Worm (Caenorhabditis elegans) whole organism, L4 larva: ENCODE results near the gene srw-76.

ENCODE experiments used
- F26F4.8 ChIP-seq: fragments of 200-800 bp; sonication (Bioruptor generic); conservative IDR thresholded peaks from 2 replicates; pipeline ENCODE4 v1.3.6; 2022; ENCODE audit warnings: missing genetic modification characterization, missing compliant biosample characterization
- F37D6.2 ChIP-seq: sonication (generic microtip); optimal IDR thresholded peaks from 2 replicates; lab custom pipeline; 2016; ENCODE audit warnings: mild to moderate bottlenecking, missing genetic modification characterization, missing compliant biosample characterization
- F49E8.2 ChIP-seq: sonication (generic microtip); optimal IDR thresholded peaks from 2 replicates; lab custom pipeline; 2016; ENCODE audit warnings: missing compliant biosample characterization, mild to moderate bottlenecking, missing genetic modification characterization, borderline replicate concordance
- T26A8.4 ChIP-seq: fragments of 200-800 bp; sonication (Bioruptor generic); IDR thresholded peaks from 2 replicates; pipeline ENCODE4 v1.3.6; 2022; ENCODE audit warnings: missing genetic modification characterization, missing compliant biosample characterization
- Y48G9A.11 ChIP-seq: fragments of 200-800 bp; sonication (Bioruptor generic); IDR thresholded peaks from 2 replicates; pipeline ENCODE4 v1.3.6; 2022; ENCODE audit warnings: missing genetic modification reagents, missing genetic modification characterization, missing compliant biosample characterization
- Y75B8A.6 ChIP-seq: fragments of 200-800 bp; sonication (Bioruptor generic); IDR thresholded peaks from 2 replicates; pipeline ENCODE4 v1.3.6; 2022; ENCODE audit warnings: missing genetic modification reagents, missing genetic modification characterization, missing compliant biosample characterization
- ZK337.2 ChIP-seq: fragments of 200-800 bp; sonication (Bioruptor generic); IDR thresholded peaks from 2 replicates; pipeline ENCODE4 v1.3.6; 2022; ENCODE audit warnings: missing genetic modification reagents, missing genetic modification characterization, missing compliant biosample characterization
- aha-1 ChIP-seq: fragments of 150-350 bp; peaks from one replicate; lab custom pipeline; 2014; ENCODE audit warnings: missing biosample characterization, missing genetic modification characterization
- aly-2 ChIP-seq: sonication (generic microtip); optimal IDR thresholded peaks from 2 replicates; lab custom pipeline; 2018; ENCODE audit warnings: missing biosample characterization, missing genetic modification characterization
- arid-1 ChIP-seq: fragments of 200-800 bp; sonication (Bioruptor generic); conservative IDR thresholded peaks from 2 replicates; pipeline ENCODE4 v1.3.6; 2022; ENCODE audit warnings: missing genetic modification reagents, missing genetic modification characterization, missing compliant biosample characterization
- ceh-28 ChIP-seq: fragments of 150-350 bp; optimal IDR thresholded peaks from 2 replicates; lab custom pipeline; 2014; ENCODE audit warnings: missing biosample characterization, missing genetic modification reagents, missing genetic modification characterization
- ceh-32 ChIP-seq: sonication (generic microtip); optimal IDR thresholded peaks from 2 replicates; lab custom pipeline; 2016; ENCODE audit warnings: mild to moderate bottlenecking, missing genetic modification characterization, missing compliant biosample characterization; ENCODE audit not compliant: poor library complexity
- cey-2 ChIP-seq: sonication (generic microtip); optimal IDR thresholded peaks from 3 replicates; lab custom pipeline; 2017; ENCODE audit warnings: missing genetic modification characterization, mild to moderate bottlenecking, missing compliant biosample characterization, antibody characterized with exemption, borderline replicate concordance; ENCODE audit not compliant: insufficient read depth
- ctbp-1 ChIP-seq: fragments of 200-800 bp; sonication (Bioruptor generic); IDR thresholded peaks from 2 replicates; pipeline ENCODE4 v1.3.6; 2022; ENCODE audit warnings: missing genetic modification reagents, missing genetic modification characterization, missing compliant biosample characterization
- daf-12 ChIP-seq: fragments of 150-350 bp; optimal IDR thresholded peaks from 2 replicates; lab custom pipeline; 2014; ENCODE audit warnings: missing biosample characterization, missing genetic modification reagents, missing genetic modification characterization
- daf-16 ChIP-seq, 3 experiments: sonication (generic microtip); optimal IDR thresholded peaks; 2 replicates each; lab custom pipeline; 2016 to 2017; ENCODE audit warnings: missing genetic modification characterization in 3 of 3, missing genetic modification reagents in 3 of 3, mild to moderate bottlenecking in 2 of 3, missing compliant biosample characterization in 2 of 3, missing biosample characterization in 1 of 3, moderate library complexity in 1 of 3
- daf-8 ChIP-seq: fragments of 200-800 bp; sonication (Bioruptor generic); IDR thresholded peaks from 2 replicates; pipeline ENCODE4 v1.3.6; 2022; ENCODE audit warnings: missing genetic modification characterization, missing compliant biosample characterization
- dmd-6 ChIP-seq: fragments of 200-800 bp; sonication (Bioruptor generic); IDR thresholded peaks from 2 replicates; pipeline ENCODE4 v1.3.6; 2022; ENCODE audit warnings: missing genetic modification reagents, missing genetic modification characterization, missing compliant biosample characterization
- dmd-8 ChIP-seq: fragments of 200-800 bp; sonication (Bioruptor generic); IDR thresholded peaks from 2 replicates; pipeline ENCODE4 v1.3.6; 2022; ENCODE audit warnings: missing genetic modification characterization, missing compliant biosample characterization
- dmd-9 ChIP-seq: fragments of 200-800 bp; sonication (Bioruptor generic); IDR thresholded peaks from 2 replicates; pipeline ENCODE4 v1.3.6; 2022; ENCODE audit warnings: missing genetic modification reagents, missing genetic modification characterization, missing compliant biosample characterization
- dpl-1 ChIP-seq: fragments of 150-350 bp; optimal IDR thresholded peaks from 2 replicates; lab custom pipeline; 2014; ENCODE audit warnings: missing biosample characterization, missing genetic modification reagents, missing genetic modification characterization
- duxl-1 ChIP-seq: sonication (generic microtip); optimal IDR thresholded peaks from 2 replicates; lab custom pipeline; 2016; ENCODE audit warnings: mild to moderate bottlenecking, missing genetic modification characterization, moderate library complexity, missing compliant biosample characterization; ENCODE audit not compliant: poor library complexity
- egl-43 ChIP-seq: fragments of 200-800 bp; sonication (Bioruptor generic); IDR thresholded peaks from 2 replicates; pipeline ENCODE4 v1.3.6; 2022; ENCODE audit warnings: missing genetic modification reagents, missing genetic modification characterization, missing compliant biosample characterization
- hlh-30 ChIP-seq: sonication (generic microtip); optimal IDR thresholded peaks from 2 replicates; lab custom pipeline; 2017; ENCODE audit warnings: antibody characterized with exemption, mild to moderate bottlenecking, missing genetic modification characterization, missing compliant biosample characterization; ENCODE audit not compliant: insufficient read depth
- hmg-1.1 ChIP-seq: fragments of 200-800 bp; sonication (Bioruptor generic); IDR thresholded peaks from 2 replicates; pipeline ENCODE4 v1.3.6; 2022; ENCODE audit warnings: missing genetic modification reagents, missing genetic modification characterization, missing compliant biosample characterization
- jun-1 ChIP-seq: fragments of 150-350 bp; optimal IDR thresholded peaks from 2 replicates; lab custom pipeline; 2014; ENCODE audit warnings: missing biosample characterization, missing genetic modification reagents, missing genetic modification characterization
- lim-7 ChIP-seq: fragments of 200-800 bp; sonication (Bioruptor generic); IDR thresholded peaks from 2 replicates; pipeline ENCODE4 v1.3.6; 2022; ENCODE audit warnings: missing genetic modification characterization, missing compliant biosample characterization
- madf-5 ChIP-seq, 2 experiments: fragments of 200-800 bp; sonication (Bioruptor generic); IDR thresholded peaks; 2 replicates each; pipeline ENCODE4 v1.3.6; 2022; ENCODE audit warnings: missing compliant biosample characterization in 2 of 2, missing genetic modification characterization in 2 of 2
- mdl-1 ChIP-seq, 2 experiments: fragments of 150-350 bp in 1 of 2; sonication (generic microtip) in 1 of 2; optimal IDR thresholded peaks; 2 replicates each; lab custom pipeline; 2014 to 2017; ENCODE audit warnings: missing biosample characterization in 2 of 2, missing genetic modification characterization in 2 of 2
- mep-1 ChIP-seq: fragments of 150-350 bp; sonication (generic microtip); optimal IDR thresholded peaks from 3 replicates; lab custom pipeline; 2014; ENCODE audit warnings: missing biosample characterization, missing genetic modification characterization
- mxl-3 ChIP-seq: fragments of 200-800 bp; sonication (Bioruptor generic); optimal IDR thresholded peaks from 2 replicates; lab custom pipeline; 2018; ENCODE audit warnings: mild to moderate bottlenecking, missing genetic modification characterization, missing compliant biosample characterization
- nhr-42 ChIP-seq: fragments of 200-800 bp; sonication (Bioruptor generic); IDR thresholded peaks from 2 replicates; pipeline ENCODE4 v1.3.6; 2022; ENCODE audit warnings: missing genetic modification characterization, missing compliant biosample characterization
- nhr-48 ChIP-seq: sonication (generic microtip); optimal IDR thresholded peaks from 2 replicates; lab custom pipeline; 2016; ENCODE audit warnings: mild to moderate bottlenecking, missing genetic modification characterization, missing compliant biosample characterization
- nhr-76 ChIP-seq: fragments of 150-350 bp; optimal IDR thresholded peaks from 2 replicates; lab custom pipeline; 2014; ENCODE audit warnings: missing biosample characterization, missing genetic modification characterization
- nhr-77 ChIP-seq: fragments of 150-350 bp; optimal IDR thresholded peaks from 2 replicates; lab custom pipeline; 2014; ENCODE audit warnings: missing biosample characterization, missing genetic modification characterization
- pha-4 ChIP-seq, 2 experiments: fragments of 150-350 bp in 1 of 2; fragments of 200-800 bp in 1 of 2; sonication (Bioruptor generic) in 1 of 2; IDR thresholded peaks in 1 of 2; optimal IDR thresholded peaks in 1 of 2; 2 replicates each; pipeline versions ENCODE4 v1.3.6 to Lab custom; 2014 to 2022; ENCODE audit warnings: missing genetic modification characterization in 2 of 2, missing genetic modification reagents in 2 of 2, missing biosample characterization in 1 of 2, missing compliant biosample characterization in 1 of 2
- set-16 ChIP-seq: fragments of 200-800 bp; sonication (Bioruptor generic); IDR thresholded peaks from 2 replicates; pipeline ENCODE4 v1.3.6; 2022; ENCODE audit warnings: missing genetic modification reagents, missing genetic modification characterization, missing compliant biosample characterization
- vab-7 ChIP-seq: fragments of 200-800 bp; sonication (Bioruptor generic); IDR thresholded peaks from 2 replicates; pipeline ENCODE4 v1.3.6; 2022; ENCODE audit warnings: missing genetic modification reagents, missing genetic modification characterization, missing compliant biosample characterization
- zfp-3 ChIP-seq: fragments of 200-800 bp; sonication (Bioruptor generic); conservative IDR thresholded peaks from 2 replicates; pipeline ENCODE4 v1.3.6; 2022; ENCODE audit warnings: missing genetic modification reagents, missing genetic modification characterization, missing compliant biosample characterization
- ztf-7 ChIP-seq: fragments of 150-350 bp; optimal IDR thresholded peaks from 2 replicates; lab custom pipeline; 2014; ENCODE audit warnings: missing biosample characterization, missing genetic modification characterization

Gene srw-76

DNA sequence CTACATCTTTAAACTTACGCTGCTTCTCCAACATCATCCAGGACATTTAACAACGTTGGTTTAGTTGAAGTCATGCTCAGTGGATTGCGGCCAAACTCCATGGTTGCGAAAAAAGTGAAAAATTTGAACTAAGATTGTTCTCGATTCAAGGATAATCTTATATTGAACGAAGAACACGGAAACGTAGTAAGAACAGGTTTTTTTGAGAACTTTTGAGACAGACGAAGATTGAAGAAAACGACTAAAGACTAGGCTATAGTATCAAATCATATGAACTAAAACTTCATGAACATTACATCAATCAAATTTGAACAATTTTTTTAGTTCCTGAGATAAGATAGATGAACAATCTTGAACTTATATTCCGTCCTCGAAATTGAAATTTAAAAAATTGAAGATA, 9.0 kb upstream of the srw-76 start, which contains the start of gene W06G6.10:
TSS of gene W06G6.10 (minus strand) at position 101 of the 400 bp plus-strand sequence.
- TF ChIP-seq F49E8.2 (tag; lab: Kevin White, UChicago) (no peak), aly-2 (tag; lab: Kevin White, UChicago) (no peak), ZK337.2 (GFP tag; lab: Robert Waterston, UW) (no peak), nhr-42 (GFP tag; lab: Robert Waterston, UW) (no peak), zfp-3 (GFP tag; lab: Robert Waterston, UW) (no peak), Y75B8A.6 (no peak)

- TF ChIP-seq mep-1 (tag; lab: Kevin White, UChicago) (no peak), jun-1 (tag; lab: Kevin White, UChicago) (no peak), dmd-9 (GFP tag; lab: Robert Waterston, UW) (no peak), mdl-1 (tag; optimal IDR thresholded peaks at IDR 0.05; lab: Kevin White, UChicago) (no peak), cey-2 (tag; lab: Kevin White, UChicago) (no peak), F26F4.8 (GFP tag; lab: Robert Waterston, UW) (no peak), dpl-1 (GFP tag; lab: Kevin White, UChicago) (no peak), F37D6.2 (no peak)
- TF ChIP-seq, all 104 proteins: peak for 0
Measured at ce11 chrV:16646372-16646771, 8.3 kb upstream of the srw-76 start, which contains the start of gene W06G6.9. Gene W06G6.9 (minus strand): TSS chrV:16646472.

DNA sequence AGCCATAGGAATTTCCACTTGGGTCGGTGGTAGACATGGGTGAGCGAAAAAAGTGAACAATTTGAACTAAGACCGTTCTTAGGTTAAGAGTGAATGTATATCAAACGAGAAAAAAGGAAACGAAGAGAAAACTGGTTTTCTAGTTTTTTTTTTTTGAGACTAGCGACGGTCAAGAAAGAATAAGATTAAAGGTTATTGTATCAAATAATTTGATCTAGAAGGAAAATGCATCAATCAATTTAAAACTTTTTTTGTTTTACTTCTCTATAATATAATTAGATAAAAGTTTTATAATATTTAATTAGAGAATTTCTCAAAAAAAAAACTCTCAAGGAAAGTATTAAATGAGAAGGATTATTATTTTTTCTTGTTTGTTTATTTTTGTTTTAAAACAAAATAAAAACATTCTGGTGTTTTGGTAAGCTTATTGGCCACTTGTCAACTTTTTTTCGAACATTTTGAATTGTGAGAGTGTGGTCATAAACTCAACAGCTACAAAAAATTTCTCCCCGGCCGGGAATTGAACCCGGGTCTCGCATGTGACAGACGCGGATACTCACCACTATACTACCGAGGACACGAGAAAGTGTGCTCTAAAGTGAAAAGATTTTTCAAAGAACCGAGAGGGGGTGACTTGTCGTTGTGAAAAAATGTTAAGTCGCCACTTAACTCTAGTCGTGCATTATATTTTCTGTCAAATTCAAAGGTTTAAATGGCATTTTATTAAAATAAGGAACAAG, 7.3 kb upstream of the srw-76 start, which contains the start of gene W06G6.17:
TSS of gene W06G6.17 (minus strand) at position 51 of the 740 bp plus-strand sequence.
- TF ChIP-seq nhr-77 (tag; lab: Kevin White, UChicago) (no peak), F49E8.2 (tag; lab: Kevin White, UChicago) (no peak), Y75B8A.6 (no peak), nhr-48 (tag; lab: Kevin White, UChicago) (no peak), ceh-32 (tag; lab: Kevin White, UChicago) (no peak), nhr-76 (tag; lab: Kevin White, UChicago) (no peak), ztf-7 (tag; lab: Kevin White, UChicago) (no peak), daf-12 (tag; lab: Kevin White, UChicago) (no peak), madf-5 (GFP tag; IDR thresholded peaks at IDR 0.05; lab: Robert Waterston, UW) (0 out of 4 replicates have a peak, but pooled peaks of 1 of the 2 experiments have one; percentile 49), ceh-28 (tag; lab: Kevin White, UChicago) (no peak), pha-4 (GFP tag; IDR thresholded peaks at IDR 0.05; lab: Robert Waterston, UW) (no peak), pha-4 (tag; optimal IDR thresholded peaks at IDR 0.05; lab: Kevin White, UChicago) (no peak), hlh-30 (tag; lab: Kevin White, UChicago) (peak; percentile 74), aha-1 (tag; lab: Kevin White, UChicago) (no peak), mxl-3 (GFP tag; lab: Kevin White, UChicago) (no peak), vab-7 (no peak), dmd-8 (GFP tag; lab: Robert Waterston, UW) (0 out of 2 replicates have a peak, but pooled peaks have one; percentile 30), F26F4.8 (GFP tag; lab: Robert Waterston, UW) (0 out of 2 replicates have a peak, but pooled peaks have one; percentile 38), dmd-6 (GFP tag; lab: Robert Waterston, UW) (peak; percentile 28; the same call in 1 of the 2 replicates), zfp-3 (GFP tag; lab: Robert Waterston, UW) (no peak), ctbp-1 (GFP tag; lab: Robert Waterston, UW) (no peak), hmg-1.1 (GFP tag; lab: Robert Waterston, UW) (no peak), egl-43 (GFP tag; lab: Robert Waterston, UW) (peak; percentile 49; the same call in 1 of the 2 replicates), daf-8 (GFP tag; lab: Robert Waterston, UW) (no peak), T26A8.4 (no peak), daf-16 (GFP tag; optimal IDR thresholded peaks at IDR 0.05; lab: Kevin White, UChicago) (peak in 1 of 2 experiments; percentile 44), daf-16 (tag; optimal IDR thresholded peaks at IDR 0.05; lab: Kevin White, UChicago) (peak; percentile 44), set-16 (GFP tag; lab: Robert Waterston, UW) (no peak), Y48G9A.11 (0 out of 2 replicates have a peak, but pooled peaks have one; percentile 23), aly-2 (tag; lab: Kevin White, UChicago) (no peak), arid-1 (GFP tag; lab: Robert Waterston, UW) (no peak), lim-7 (GFP tag; lab: Robert Waterston, UW) (0 out of 2 replicates have a peak, but pooled peaks have one; percentile 22), duxl-1 (tag; lab: Kevin White, UChicago) (peak; percentile 53)
